Worm (Caenorhabditis elegans): ENCODE results near the gene W08F4.12.

Gene W08F4.12

ce11 chrII:602969-603368 is 18.7 kb upstream of the W08F4.12 start (continued):
- peak; percentile 48 to 63 for TF ChIP-seq lin-35 (GFP tag; optimal IDR thresholded peaks at IDR 0.05)
- no peak for TF ChIP-seq C34B4.2 (tag; optimal IDR thresholded peaks at IDR 0.05)
- no peak for TF ChIP-seq pag-3 (tag; optimal IDR thresholded peaks at IDR 0.05; ENCODE audit: borderline replicate concordance, insufficient read depth)
- TF ChIP-seq nhr-11 (tag; optimal IDR thresholded peaks at IDR 0.05), result peak; percentile 26
- TF ChIP-seq ceh-8 (GFP tag; optimal IDR thresholded peaks at IDR 0.05), result no peak
- no peak for TF ChIP-seq jun-1 (tag; optimal IDR thresholded peaks at IDR 0.05)
- TF ChIP-seq lin-13 (GFP tag; optimal IDR thresholded peaks at IDR 0.05), result peak; percentile 73
- TF ChIP-seq skn-1 (tag; optimal IDR thresholded peaks at IDR 0.05), result peak; percentile 76
- no peak for TF ChIP-seq egl-13 (tag; optimal IDR thresholded peaks at IDR 0.05)
- no peak for TF ChIP-seq unc-30 (tag; optimal IDR thresholded peaks at IDR 0.05)
- peak; percentile 64 for TF ChIP-seq snpc-4 (tag; optimal IDR thresholded peaks at IDR 0.05)
- peak; percentile 27 for TF ChIP-seq fkh-8 (tag; optimal IDR thresholded peaks at IDR 0.05)
- peak; percentile 8 for TF ChIP-seq lir-3 (tag; optimal IDR thresholded peaks at IDR 0.05; ENCODE audit: poor library complexity)
- TF ChIP-seq elt-3 (tag; optimal IDR thresholded peaks at IDR 0.05), result peak in 1 of 6 experiments; percentile 25
- TF ChIP-seq tlp-1 (tag; optimal IDR thresholded peaks at IDR 0.05), result no peak
- peak; percentile 65 for TF ChIP-seq nhr-20 (tag; optimal IDR thresholded peaks at IDR 0.05)
- peak; percentile 86 for TF ChIP-seq nhr-71 (tag; optimal IDR thresholded peaks at IDR 0.05)
- TF ChIP-seq isw-1 (GFP tag; IDR thresholded peaks at IDR 0.05), result peak; percentile 22
- peak in 1 of 2 experiments; percentile 81 for TF ChIP-seq mdl-1 (tag; optimal IDR thresholded peaks at IDR 0.05)
- TF ChIP-seq elt-2 (tag; optimal IDR thresholded peaks at IDR 0.05), result no peak
- TF ChIP-seq fos-1 (tag; optimal IDR thresholded peaks at IDR 0.05), result no peak
- TF ChIP-seq tbx-2 (tag; optimal IDR thresholded peaks at IDR 0.05), result peak; percentile 66
- TF ChIP-seq hlh-17 (GFP tag; optimal IDR thresholded peaks at IDR 0.05; ENCODE audit: borderline replicate concordance), result no peak
- TF ChIP-seq zip-4 (GFP tag; optimal IDR thresholded peaks at IDR 0.05), result no peak
- no peak for TF ChIP-seq nhr-12 (tag; optimal IDR thresholded peaks at IDR 0.05)
- TF ChIP-seq lin-15B (tag; optimal IDR thresholded peaks at IDR 0.05), result no peak
- TF ChIP-seq snu-23 (GFP tag; optimal IDR thresholded peaks at IDR 0.05), result peak; percentile 82
- no peak for TF ChIP-seq fkh-4 (tag; optimal IDR thresholded peaks at IDR 0.05; ENCODE audit: borderline replicate concordance)
- TF ChIP-seq nhr-90 (tag; optimal IDR thresholded peaks at IDR 0.05; ENCODE audit: poor library complexity), result no peak
- TF ChIP-seq C04F5.9 (tag; optimal IDR thresholded peaks at IDR 0.05), result no peak

DNA sequence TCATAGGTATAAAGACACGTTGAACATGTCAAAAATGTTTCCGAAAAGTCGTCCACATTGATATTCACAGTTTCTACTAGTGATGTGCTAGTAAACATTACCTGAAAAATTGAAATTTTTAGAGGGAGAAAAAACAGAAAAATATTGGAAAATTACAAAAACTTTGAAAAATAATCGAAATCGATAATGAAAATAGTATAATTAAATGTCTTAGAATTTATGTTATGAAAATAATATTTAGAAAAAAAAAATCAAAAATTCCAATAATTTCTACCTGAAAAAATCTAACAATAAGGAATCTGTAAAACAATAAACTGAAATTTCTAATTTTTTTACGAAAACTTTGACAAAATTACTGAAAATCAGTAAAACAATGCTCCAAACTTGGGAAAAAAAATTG is 17.8 kb upstream of the W08F4.12 start, which contains the start of gene nhl-3:
Gene nhl-3 (minus strand): TSS at position 101 of the 400 bp plus-strand sequence.
- TF ChIP-seq xbp-1 (tag; optimal IDR thresholded peaks at IDR 0.05) (no peak), pag-3 (tag; optimal IDR thresholded peaks at IDR 0.05; ENCODE audit: borderline replicate concordance, insufficient read depth) (no peak), aly-2 (tag; optimal IDR thresholded peaks at IDR 0.05) (no peak)

ce11 chrII:601305-601704 is 17.1 kb upstream of the W08F4.12 start:
- TF ChIP-seq ceh-82 (tag; optimal IDR thresholded peaks at IDR 0.05) (peak in 2 of 3 experiments; percentile 4 to 36), xbp-1 (tag; optimal IDR thresholded peaks at IDR 0.05) (peak; percentile 34), snu-23 (GFP tag; optimal IDR thresholded peaks at IDR 0.05) (peak; percentile 34), C04F5.9 (tag; optimal IDR thresholded peaks at IDR 0.05) (no peak), dsc-1 (tag; optimal IDR thresholded peaks at IDR 0.05) (peak; percentile 4), fkh-10 (GFP tag; optimal IDR thresholded peaks at IDR 0.05) (no peak), lin-13 (GFP tag; optimal IDR thresholded peaks at IDR 0.05) (peak; percentile 38), lsy-2 (tag; optimal IDR thresholded peaks at IDR 0.05) (peak; percentile 50 to 54), fkh-4 (tag; optimal IDR thresholded peaks at IDR 0.05; ENCODE audit: borderline replicate concordance) (no peak), nhr-19 (GFP tag; conservative IDR thresholded peaks at IDR 0.05) (peak; percentile 12; the same call in 1 of the 2 replicates), mep-1 (tag; optimal IDR thresholded peaks at IDR 0.05) (peak; percentile 51), pqm-1 (tag; optimal IDR thresholded peaks at IDR 0.05) (no peak), ces-1 (GFP tag; optimal IDR thresholded peaks at IDR 0.05) (no peak), unc-98 (GFP tag; IDR thresholded peaks at IDR 0.05) (no peak), ztf-11 (tag; optimal IDR thresholded peaks at IDR 0.05) (no peak), lin-35 (GFP tag; optimal IDR thresholded peaks at IDR 0.05) (peak; percentile 26 to 51), ceh-8 (GFP tag; optimal IDR thresholded peaks at IDR 0.05) (no peak), fkh-8 (tag; optimal IDR thresholded peaks at IDR 0.05) (peak; percentile 78), swsn-7 (tag; optimal IDR thresholded peaks at IDR 0.05) (peak; percentile 49), lir-3 (tag; optimal IDR thresholded peaks at IDR 0.05; ENCODE audit: poor library complexity) (peak; percentile 31), efl-1 (optimal IDR thresholded peaks at IDR 0.05) (peak; percentile 53 to 57), efl-1 (GFP tag; optimal IDR thresholded peaks at IDR 0.05 in 1 of 2) (peak; percentile 39 to 93), nhr-20 (tag; optimal IDR thresholded peaks at IDR 0.05) (peak; percentile 29), nhr-71 (tag; optimal IDR thresholded peaks at IDR 0.05) (peak; percentile 71), sup-37 (GFP tag; optimal IDR thresholded peaks at IDR 0.05) (no peak), egl-13 (tag; optimal IDR thresholded peaks at IDR 0.05) (peak; percentile 35), dpl-1 (GFP tag; optimal IDR thresholded peaks at IDR 0.05) (peak in 2 of 3 experiments; percentile 0 to 52), unc-30 (tag; optimal IDR thresholded peaks at IDR 0.05) (no peak)
